Worm (Caenorhabditis elegans): ENCODE measurements around the gene mltn-13.

DNA sequence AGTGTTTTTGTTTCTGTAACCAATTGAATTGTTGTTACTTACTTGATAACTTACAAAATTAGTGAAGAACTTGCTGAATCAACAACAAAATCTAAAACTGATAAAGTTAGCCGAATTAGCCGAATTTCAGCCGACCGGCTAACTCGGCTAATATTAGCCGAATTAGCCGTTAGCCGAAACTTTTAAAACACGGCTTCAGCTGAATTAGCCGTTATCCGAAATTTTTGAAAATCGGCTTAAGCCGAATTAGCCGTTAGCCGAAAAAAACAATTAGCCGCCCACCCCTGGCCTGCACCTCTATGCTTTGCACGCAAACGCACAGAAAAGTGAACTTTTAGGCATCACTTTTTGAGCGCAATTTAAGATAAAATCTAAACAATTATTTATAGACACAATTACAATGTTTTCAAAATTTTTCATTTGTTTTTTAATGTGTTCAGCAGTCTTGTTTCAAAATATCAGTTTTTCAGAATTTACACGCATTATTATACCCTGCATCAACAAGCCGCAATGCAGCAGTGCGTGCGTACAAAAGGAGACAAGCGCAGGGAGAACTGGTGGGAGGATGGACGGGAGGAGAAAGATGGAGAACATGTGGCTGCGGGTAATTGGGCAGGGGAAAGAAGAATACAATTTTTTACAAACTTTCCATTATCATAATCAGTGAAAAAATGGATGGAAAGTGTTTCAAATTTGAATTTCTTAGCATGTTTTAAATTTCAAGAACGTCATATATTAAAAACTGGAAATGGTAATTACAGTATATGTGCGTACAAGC lies 52.9 kb downstream of the mltn-13 start:
- TF ChIP-seq pha-4 (tag; optimal IDR thresholded peaks at IDR 0.05) = no peak
- peak; percentile 58 for TF ChIP-seq nfya-1 (tag; optimal IDR thresholded peaks at IDR 0.05)
- TF ChIP-seq tbx-2 (tag; optimal IDR thresholded peaks at IDR 0.05) = peak; percentile 33
- peak; percentile 61 for TF ChIP-seq ceh-18 (tag; optimal IDR thresholded peaks at IDR 0.05)
- no peak for TF ChIP-seq ceh-30 (tag; optimal IDR thresholded peaks at IDR 0.05)
- peak; percentile 41 for TF ChIP-seq ets-4 (tag; optimal IDR thresholded peaks at IDR 0.05)
- no peak for TF ChIP-seq F13H6.1 (tag; optimal IDR thresholded peaks at IDR 0.05)
- TF ChIP-seq zip-5 (tag; optimal IDR thresholded peaks at IDR 0.05) = no peak
- no peak for TF ChIP-seq elt-2 (tag; optimal IDR thresholded peaks at IDR 0.05)
- TF ChIP-seq hlh-8 (tag; optimal IDR thresholded peaks at IDR 0.05) = no peak
- no peak for TF ChIP-seq hlh-6 (tag; optimal IDR thresholded peaks at IDR 0.05)
- TF ChIP-seq tbx-7 (tag; optimal IDR thresholded peaks at IDR 0.05) = no peak

All from whole organism, late embryonic.